Worm (Caenorhabditis elegans) whole organism, L1 larva: Measurements from ENCODE around the gene T05C12.8.

Experiments used
- ces-1 ChIP-seq: fragments of 150-350 bp; optimal IDR thresholded peaks from 2 replicates; lab custom pipeline; 2014; ENCODE audit warnings: missing biosample characterization, missing genetic modification reagents, missing genetic modification characterization
- jun-1 ChIP-seq: fragments of 150-350 bp; optimal IDR thresholded peaks from 2 replicates; lab custom pipeline; 2014; ENCODE audit warnings: missing biosample characterization, missing genetic modification reagents, missing genetic modification characterization
- unc-62 ChIP-seq: fragments of 150-350 bp; optimal IDR thresholded peaks from 2 replicates; lab custom pipeline; 2014; ENCODE audit warnings: missing biosample characterization, missing genetic modification reagents, missing genetic modification characterization

- TF ChIP-seq jun-1 (tag; lab: Kevin White, UChicago) (no peak), ces-1 (GFP tag; lab: Kevin White, UChicago) (no peak), unc-62 (GFP tag; lab: Kevin White, UChicago) (no peak)
These were observed 15.3 kb upstream of the T05C12.8 start for ce11 chrII:8205612-8206011.
